Fruit fly (Drosophila melanogaster) whole organism, adult: ENCODE results near the gene CG31013.

Experiments
- CG11617 ChIP-seq: fragments of 200-800 bp; sonication (Bioruptor generic); optimal IDR thresholded peaks from 2 replicates; lab custom pipeline; 2017; ENCODE audit warnings: mild to moderate bottlenecking, missing biosample characterization, missing genetic modification reagents, missing genetic modification characterization
- CG12768 ChIP-seq: fragments of 200-800 bp; sonication (Bioruptor generic); optimal IDR thresholded peaks from 2 replicates; lab custom pipeline; 2017; ENCODE audit warnings: missing biosample characterization, missing genetic modification characterization, mild to moderate bottlenecking, moderate library complexity, missing genetic modification reagents
- ovo ChIP-seq: fragments of 200-800 bp; sonication (Bioruptor generic); optimal IDR thresholded peaks from 2 replicates; lab custom pipeline; 2016; ENCODE audit warnings: missing biosample characterization, missing genetic modification characterization
- toe ChIP-seq: fragments of 200-800 bp; sonication (Bioruptor generic); optimal IDR thresholded peaks from 2 replicates; lab custom pipeline; 2016; ENCODE audit warnings: missing biosample characterization, missing genetic modification characterization

DNA sequence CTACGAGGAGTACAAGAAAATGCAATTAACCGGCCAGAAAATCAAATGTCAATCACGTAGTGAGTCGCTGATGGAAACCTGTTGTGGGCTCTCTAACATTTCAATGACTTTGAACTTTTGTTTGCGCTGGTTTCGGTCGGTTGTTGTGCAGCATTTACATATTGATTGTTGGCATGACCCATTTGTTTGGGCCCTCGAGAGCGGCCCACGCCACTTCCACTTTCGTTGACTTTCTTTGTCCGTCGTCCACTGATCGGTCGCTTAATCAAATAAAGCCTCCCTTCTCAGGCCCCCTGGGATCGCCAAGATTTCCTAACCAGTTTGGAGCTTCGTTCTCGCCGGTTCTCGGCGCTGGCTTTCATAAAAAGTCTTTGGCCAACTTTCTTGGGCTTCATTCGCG, 44.6 kb upstream of the CG31013 start, which contains the start of gene Spn100A:
- no peak for TF ChIP-seq ovo (GFP tag; lab: Kevin White, UChicago)
- TF ChIP-seq CG11617: no peak
- no peak for TF ChIP-seq toe (GFP tag; lab: Kevin White, UChicago)
- TF ChIP-seq CG12768 (GFP tag; lab: Kevin White, UChicago): no peak
